Worm (Caenorhabditis elegans): ENCODE data around the gene K09F6.7.

DNA sequence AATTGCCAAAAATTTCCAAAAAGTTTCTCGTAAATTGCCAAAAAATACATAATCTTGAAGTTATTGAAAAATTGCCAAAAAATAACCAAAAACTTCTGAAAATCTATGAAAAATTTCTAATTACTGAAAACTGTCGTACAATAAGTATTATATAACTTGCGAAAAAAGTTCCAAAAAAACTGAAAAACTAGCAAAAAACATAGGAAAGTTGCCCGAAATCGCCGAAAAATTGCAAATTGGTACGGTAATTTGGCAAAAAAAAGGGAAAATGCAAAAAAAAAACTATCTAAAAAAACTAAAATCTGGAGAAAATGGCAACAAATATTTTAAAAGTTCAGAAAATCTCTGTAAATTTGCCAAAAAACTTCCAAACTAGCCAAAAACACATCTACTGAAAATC is 49.6 kb upstream of the K09F6.7 start, which contains the start of gene enri-1:
- TF ChIP-seq snpc-4 (tag; optimal IDR thresholded peaks at IDR 0.05) (no peak), pha-4 (tag; optimal IDR thresholded peaks at IDR 0.05) (no peak), tbx-8 (GFP tag; optimal IDR thresholded peaks at IDR 0.05) (no peak), ceh-43 (GFP tag; optimal IDR thresholded peaks at IDR 0.05) (no peak), sptf-1 (tag; optimal IDR thresholded peaks at IDR 0.05) (no peak), unc-39 (tag; optimal IDR thresholded peaks at IDR 0.05) (no peak), lin-13 (tag; optimal IDR thresholded peaks at IDR 0.05) (no peak), mep-1 (tag; optimal IDR thresholded peaks at IDR 0.05) (no peak), elt-1 (tag; optimal IDR thresholded peaks at IDR 0.05; ENCODE audit: borderline replicate concordance, insufficient read depth) (no peak), mab-5 (tag; optimal IDR thresholded peaks at IDR 0.05) (no peak), lsy-2 (tag; optimal IDR thresholded peaks at IDR 0.05) (no peak), ztf-11 (tag; optimal IDR thresholded peaks at IDR 0.05) (no peak), nhr-76 (tag; optimal IDR thresholded peaks at IDR 0.05) (no peak)

Measured in whole organism, mixed stage, embryonic.